Fruit fly (Drosophila melanogaster) whole organism, embryonic: ENCODE measurements around the gene frj.
A peak's percentile ranks its signal among the peaks of the same experiment; 100 is the strongest.

Experiments
- C15 ChIP-seq: fragments of 200-800 bp; sonication (Bioruptor generic); IDR thresholded peaks from 3 replicates; pipeline ENCODE4 v1.3.6; 2022; ENCODE audit warnings: missing biosample characterization, missing genetic modification characterization
- CG10543 ChIP-seq: fragments of 200-800 bp; sonication (Bioruptor generic); optimal IDR thresholded peaks from 3 replicates; lab custom pipeline; 2017; ENCODE audit warnings: missing biosample characterization, mild to moderate bottlenecking, missing genetic modification characterization, moderate library complexity
- CG11723 ChIP-seq: fragments of 200-800 bp; sonication (Bioruptor generic); optimal IDR thresholded peaks from 2 replicates; lab custom pipeline; 2017; ENCODE audit warnings: missing biosample characterization, mild to moderate bottlenecking, missing genetic modification characterization
- CG12391 ChIP-seq: fragments of 200-800 bp; sonication (Bioruptor generic); optimal IDR thresholded peaks from 3 replicates; lab custom pipeline; 2018; ENCODE audit warnings: missing biosample characterization, mild to moderate bottlenecking, missing genetic modification characterization, moderate library complexity
- CG1832 ChIP-seq: fragments of 200-800 bp; sonication (Bioruptor generic); optimal IDR thresholded peaks from 2 replicates; lab custom pipeline; 2017; ENCODE audit warnings: missing biosample characterization, mild to moderate bottlenecking, missing genetic modification characterization, inconsistent platforms
- CG18619 ChIP-seq: fragments of 200-800 bp; sonication (Bioruptor generic); optimal IDR thresholded peaks from 3 replicates; lab custom pipeline; 2017; ENCODE audit warnings: missing biosample characterization, mild to moderate bottlenecking, missing genetic modification characterization
- CG18764 ChIP-seq: fragments of 200-800 bp; sonication (Bioruptor generic); optimal IDR thresholded peaks from 3 replicates; lab custom pipeline; 2016; ENCODE audit warnings: missing biosample characterization, missing genetic modification characterization
- CG2120 ChIP-seq: fragments of 200-800 bp; sonication (Bioruptor generic); optimal IDR thresholded peaks from 3 replicates; lab custom pipeline; 2016; ENCODE audit warnings: missing biosample characterization, missing genetic modification characterization
- CG32767 ChIP-seq: fragments of 200-800 bp; sonication (Bioruptor generic); IDR thresholded peaks from 2 replicates; pipeline ENCODE4 v1.3.6; 2022; ENCODE audit warnings: missing biosample characterization, missing genetic modification characterization
- CG32772 ChIP-seq: fragments of 200-800 bp; sonication (Bioruptor generic); IDR thresholded peaks from 2 replicates; pipeline ENCODE4 v1.3.6; 2022; ENCODE audit warnings: missing biosample characterization, missing genetic modification characterization
- CG3726 ChIP-seq: fragments of 200-800 bp; sonication (Bioruptor generic); IDR thresholded peaks from 3 replicates; pipeline ENCODE4, ENCODE4 v1.3.6; 2022; ENCODE audit warnings: missing biosample characterization, missing genetic modification characterization
- CG4730 ChIP-seq: fragments of 200-800 bp; sonication (Bioruptor generic); IDR thresholded peaks from 2 replicates; pipeline ENCODE4 v1.3.6; 2022; ENCODE audit warnings: missing biosample characterization, missing genetic modification characterization
- CG7556 ChIP-seq: fragments of 200-800 bp; sonication (Bioruptor generic); optimal IDR thresholded peaks from 2 replicates; lab custom pipeline; 2017; ENCODE audit warnings: missing biosample characterization, mild to moderate bottlenecking, missing genetic modification characterization
- CG7745 ChIP-seq: fragments of 200-800 bp; sonication (Bioruptor generic); optimal IDR thresholded peaks from 2 replicates; lab custom pipeline; 2018; ENCODE audit warnings: missing biosample characterization, mild to moderate bottlenecking, missing genetic modification characterization, moderate library complexity
- CG8089 ChIP-seq: fragments of 200-800 bp; sonication (Bioruptor generic); optimal IDR thresholded peaks from 3 replicates; lab custom pipeline; 2016; ENCODE audit warnings: missing biosample characterization, missing genetic modification characterization
- CG8478 ChIP-seq: fragments of >200 bp; optimal IDR thresholded peaks from 2 replicates; lab custom pipeline; 2018
- CG8765 ChIP-seq: fragments of 200-800 bp; sonication (Bioruptor generic); IDR thresholded peaks from 2 replicates; pipeline ENCODE4 v1.3.6; 2022; ENCODE audit warnings: missing biosample characterization, missing genetic modification characterization
- CG9215 ChIP-seq: fragments of 200-800 bp; sonication (Bioruptor generic); IDR thresholded peaks from 2 replicates; pipeline ENCODE4 v1.3.6; 2022; ENCODE audit warnings: missing biosample characterization, missing genetic modification characterization
- Dbx ChIP-seq: fragments of 200-800 bp; sonication (Bioruptor generic); IDR thresholded peaks from 3 replicates; pipeline ENCODE4 v1.3.6; 2022; ENCODE audit warnings: missing biosample characterization, missing genetic modification characterization
- Fer3 ChIP-seq: fragments of 200-800 bp; sonication (Bioruptor generic); optimal IDR thresholded peaks from 2 replicates; lab custom pipeline; 2018; ENCODE audit warnings: missing biosample characterization, mild to moderate bottlenecking, missing genetic modification characterization, moderate library complexity
- GATAe ChIP-seq: fragments of 200-800 bp; sonication (Bioruptor generic); conservative IDR thresholded peaks from 2 replicates; pipeline ENCODE4 v1.3.6; 2022; ENCODE audit warnings: missing biosample characterization, missing genetic modification characterization
- HHEX ChIP-seq: fragments of 200-800 bp; sonication (Bioruptor generic); optimal IDR thresholded peaks from 3 replicates; lab custom pipeline; 2017; ENCODE audit warnings: missing biosample characterization, mild to moderate bottlenecking, missing genetic modification characterization, missing genetic modification reagents
- HLH4C ChIP-seq: fragments of 200-800 bp; sonication (Bioruptor generic); IDR thresholded peaks from 3 replicates; pipeline ENCODE4 v1.3.6; 2022; ENCODE audit warnings: missing biosample characterization, missing genetic modification characterization; ENCODE audit not compliant: partially characterized antibody
- Hr51 ChIP-seq, 2 experiments: fragments of 200-800 bp; sonication (Bioruptor generic); optimal IDR thresholded peaks; 2 replicates in 1 of 2; 3 replicates in 1 of 2; lab custom pipeline; 2016 to 2018; ENCODE audit warnings: missing biosample characterization in 2 of 2, missing genetic modification characterization in 2 of 2, mild to moderate bottlenecking in 1 of 2, moderate library complexity in 1 of 2
- MBD-R2 ChIP-seq: fragments of 200-800 bp; sonication (Bioruptor generic); IDR thresholded peaks from 2 replicates; pipeline ENCODE4 v1.3.6; 2022; ENCODE audit warnings: missing biosample characterization, missing genetic modification characterization
- NC2β ChIP-seq: fragments of 200-800 bp; sonication (Bioruptor generic); optimal IDR thresholded peaks from 2 replicates; lab custom pipeline; 2016; ENCODE audit warnings: missing biosample characterization, missing genetic modification characterization
- NfI ChIP-seq: fragments of 200-800 bp; sonication (Bioruptor generic); optimal IDR thresholded peaks from 3 replicates; lab custom pipeline; 2018; ENCODE audit warnings: missing biosample characterization, mild to moderate bottlenecking, missing genetic modification characterization, moderate library complexity
- Oaz ChIP-seq: fragments of 200-800 bp; sonication (Bioruptor generic); IDR thresholded peaks from 2 replicates; pipeline ENCODE4 v1.3.6; 2022; ENCODE audit warnings: missing biosample characterization, missing genetic modification characterization
- Ssrp ChIP-seq: fragments of 200-800 bp; sonication (Bioruptor generic); optimal IDR thresholded peaks from 2 replicates; lab custom pipeline; 2018; ENCODE audit warnings: missing biosample characterization, mild to moderate bottlenecking, missing genetic modification characterization, moderate library complexity
- abd-A ChIP-seq: fragments of 200-800 bp; sonication (Bioruptor generic); optimal IDR thresholded peaks from 3 replicates; lab custom pipeline; 2019; ENCODE audit warnings: missing biosample characterization, mild to moderate bottlenecking, missing genetic modification characterization, moderate library complexity
- bcd ChIP-seq: fragments of 200-800 bp; sonication (Bioruptor generic); optimal IDR thresholded peaks from 2 replicates; lab custom pipeline; 2017; ENCODE audit warnings: missing biosample characterization, mild to moderate bottlenecking, missing genetic modification characterization
- bigmax ChIP-seq: fragments of 200-800 bp; sonication (Bioruptor generic); optimal IDR thresholded peaks from 2 replicates; lab custom pipeline; 2018; ENCODE audit warnings: missing biosample characterization, mild to moderate bottlenecking, missing genetic modification characterization
- chif ChIP-seq, 2 experiments: fragments of 200-800 bp; sonication (Bioruptor generic); optimal IDR thresholded peaks; 3 replicates each; lab custom pipeline; 2016; ENCODE audit warnings: missing biosample characterization in 2 of 2, missing genetic modification characterization in 2 of 2
- chinmo ChIP-seq: fragments of 200-800 bp; sonication (Bioruptor generic); IDR thresholded peaks from 4 replicates; pipeline ENCODE4 v1.3.6; 2022; ENCODE audit warnings: missing biosample characterization, missing genetic modification characterization; ENCODE audit not compliant: partially characterized antibody
- corto ChIP-seq: fragments of 200-800 bp; sonication (Bioruptor generic); optimal IDR thresholded peaks from 2 replicates; lab custom pipeline; 2016; ENCODE audit warnings: missing biosample characterization, mild to moderate bottlenecking, missing genetic modification characterization, moderate library complexity
- danr ChIP-seq: fragments of 200-800 bp; sonication (Bioruptor generic); IDR thresholded peaks from 2 replicates; pipeline ENCODE4 v1.3.6; 2022; ENCODE audit warnings: missing biosample characterization, missing genetic modification characterization
- disco-r ChIP-seq: fragments of 200-800 bp; sonication (Bioruptor generic); optimal IDR thresholded peaks from 2 replicates; lab custom pipeline; 2016; ENCODE audit warnings: missing biosample characterization, missing genetic modification characterization
- esg ChIP-seq: fragments of 200-800 bp; sonication (Bioruptor generic); conservative IDR thresholded peaks from 2 replicates; pipeline ENCODE4 v1.3.6; 2022; ENCODE audit warnings: missing biosample characterization, missing genetic modification characterization
- ewg ChIP-seq: fragments of 200-800 bp; sonication (Bioruptor generic); optimal IDR thresholded peaks from 3 replicates; lab custom pipeline; 2017; ENCODE audit warnings: mild to moderate bottlenecking, missing biosample characterization, missing genetic modification reagents, missing genetic modification characterization
- lov ChIP-seq, 2 experiments: fragments of 200-800 bp in 1 of 2; fragments of >200 bp in 1 of 2; sonication (Bioruptor generic) in 1 of 2; IDR thresholded peaks in 1 of 2; optimal IDR thresholded peaks in 1 of 2; 2 replicates in 1 of 2; 3 replicates in 1 of 2; pipeline versions ENCODE4 v1.3.6 to Lab custom; 2017 to 2022; ENCODE audit warnings: missing biosample characterization in 1 of 2, missing genetic modification characterization in 1 of 2
- p53 ChIP-seq: fragments of 200-800 bp; sonication (Bioruptor generic); optimal IDR thresholded peaks from 2 replicates; lab custom pipeline; 2016; ENCODE audit warnings: missing biosample characterization, missing genetic modification characterization
- pb ChIP-seq: fragments of 200-800 bp; sonication (Bioruptor generic); optimal IDR thresholded peaks from 3 replicates; lab custom pipeline; 2016; ENCODE audit warnings: missing biosample characterization, missing genetic modification characterization
- pfk ChIP-seq: fragments of 200-800 bp; sonication (Bioruptor generic); optimal IDR thresholded peaks from 2 replicates; lab custom pipeline; 2018; ENCODE audit warnings: missing biosample characterization, mild to moderate bottlenecking, missing genetic modification characterization, moderate library complexity
- ro ChIP-seq: fragments of 200-800 bp; sonication (Bioruptor generic); IDR thresholded peaks from 2 replicates; pipeline ENCODE4 v1.3.6; 2022; ENCODE audit warnings: missing biosample characterization, missing genetic modification characterization
- sens-2 ChIP-seq: fragments of 200-800 bp; sonication (Bioruptor generic); IDR thresholded peaks from 2 replicates; pipeline ENCODE4 v1.3.6; 2022; ENCODE audit warnings: missing biosample characterization, missing genetic modification characterization
- sna ChIP-seq: fragments of 200-800 bp; sonication (Bioruptor generic); IDR thresholded peaks from 2 replicates; pipeline ENCODE4 v1.3.6; 2022; ENCODE audit warnings: missing biosample characterization, missing genetic modification characterization; ENCODE audit not compliant: partially characterized antibody
- unpg ChIP-seq: fragments of 200-800 bp; sonication (Bioruptor generic); optimal IDR thresholded peaks from 3 replicates; lab custom pipeline; 2018; ENCODE audit warnings: missing biosample characterization, mild to moderate bottlenecking, missing genetic modification characterization, moderate library complexity
- usp ChIP-seq: fragments of >200 bp; optimal IDR thresholded peaks from 2 replicates; lab custom pipeline; 2017; ENCODE audit warnings: missing biosample characterization, missing genetic modification characterization
- zen2 ChIP-seq: fragments of 200-800 bp; sonication (Bioruptor generic); IDR thresholded peaks from 3 replicates; pipeline ENCODE4 v1.3.6; 2022; ENCODE audit warnings: missing biosample characterization, missing genetic modification characterization; ENCODE audit not compliant: partially characterized antibody

Gene frj

DNA sequence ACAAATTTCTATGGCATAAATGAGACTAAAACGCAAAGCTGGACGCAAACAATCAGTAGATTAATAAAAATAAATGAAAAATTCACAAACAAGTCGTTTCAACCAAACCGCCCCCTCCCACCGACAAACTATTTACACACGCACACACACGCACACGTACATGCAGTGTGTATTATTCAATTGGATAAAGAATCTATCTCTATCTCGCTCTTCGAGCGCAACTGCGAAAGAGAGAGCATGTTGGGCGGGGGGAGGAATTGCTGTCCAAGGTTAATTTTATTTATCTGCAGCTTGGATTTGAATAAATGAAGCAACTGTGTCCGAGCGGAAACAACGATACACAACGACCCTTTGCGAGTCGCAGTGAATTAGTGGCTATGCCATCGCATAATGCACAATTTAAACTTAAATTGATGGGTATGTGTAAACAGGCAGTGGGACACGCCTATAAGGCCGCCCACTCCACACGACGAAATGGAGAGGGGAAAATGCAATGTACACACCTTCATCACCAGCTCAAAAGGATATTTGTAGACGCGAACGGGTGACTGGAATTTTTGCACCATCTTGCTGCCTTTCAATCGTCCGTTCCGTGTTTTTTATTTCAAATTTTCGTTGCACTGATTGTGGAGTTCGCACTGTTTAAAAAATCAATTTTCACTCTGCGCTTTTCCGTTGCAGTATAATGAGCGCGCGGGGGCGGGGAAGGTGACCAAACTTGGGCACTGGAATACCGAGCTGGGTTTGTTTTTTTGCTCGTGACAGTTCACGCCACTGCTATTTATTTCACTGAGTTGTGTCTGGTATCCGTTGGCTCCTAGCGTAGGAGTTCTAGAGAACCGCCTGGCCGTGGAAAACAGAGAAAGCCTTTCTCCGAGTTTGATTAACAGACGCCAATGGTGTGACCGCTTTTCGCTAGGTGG, 559 bp upstream of the frj start, which contains the start of gene retm:
retm (minus strand) TSS at position 898 of the 923 bp plus-strand sequence.
- TF ChIP-seq CG12391 (peak; percentile 8), HLH4C (GFP tag; lab: Robert Waterston, UW) (no peak), corto (GFP tag; lab: Kevin White, UChicago) (no peak), bigmax (GFP tag; lab: Kevin White, UChicago) (peak; percentile 52), CG8478 (lab: Kevin White, UChicago) (no peak), HHEX (GFP tag; lab: Kevin White, UChicago) (no peak), unpg (GFP tag; lab: Kevin White, UChicago) (no peak), CG10543 (GFP tag; lab: Kevin White, UChicago) (peak; percentile 53), MBD-R2 (GFP tag; lab: Robert Waterston, UW) (no peak; the same call in none of the 2 replicates), usp (no peak), NC2β (GFP tag; lab: Kevin White, UChicago) (no peak), disco-r (no peak), CG4730 (GFP tag; lab: Robert Waterston, UW) (no peak), p53 (GFP tag; lab: Kevin White, UChicago) (no peak), Oaz (GFP tag; lab: Robert Waterston, UW) (no peak), Dbx (GFP tag; lab: Robert Waterston, UW) (no peak), CG32767 (no peak), bcd (no peak), CG8765 (GFP tag; lab: Robert Waterston, UW) (no peak), CG11723 (GFP tag; lab: Kevin White, UChicago) (no peak), CG7556 (GFP tag; lab: Kevin White, UChicago) (no peak), sna (GFP tag; lab: Robert Waterston, UW) (no peak), NfI (GFP tag; lab: Kevin White, UChicago) (peak; percentile 9), pb (GFP tag; lab: Kevin White, UChicago) (no peak), danr (GFP tag; lab: Robert Waterston, UW) (no peak), ro (GFP tag; lab: Robert Waterston, UW) (no peak), CG7745 (tag; lab: Kevin White, UChicago) (peak; percentile 57), pfk (GFP tag; lab: Kevin White, UChicago) (no peak), ewg (GFP tag; lab: Kevin White, UChicago) (no peak), CG8089 (GFP tag; lab: Kevin White, UChicago) (no peak), C15 (GFP tag; lab: Robert Waterston, UW) (no peak), CG2120 (GFP tag; lab: Kevin White, UChicago) (no peak), CG18619 (GFP tag; lab: Kevin White, UChicago) (no peak), Fer3 (tag; lab: Kevin White, UChicago) (no peak), chinmo (GFP tag; lab: Robert Waterston, UW) (peak; percentile 96), chif (GFP tag; optimal IDR thresholded peaks at IDR 0.05; lab: Kevin White, UChicago) (no peak), CG1832 (GFP tag; lab: Kevin White, UChicago) (peak; percentile 79), abd-A (tag; lab: Kevin White, UChicago) (no peak), CG18764 (GFP tag; lab: Kevin White, UChicago) (no peak), zen2 (GFP tag; lab: Robert Waterston, UW) (no peak), CG9215 (GFP tag; lab: Robert Waterston, UW) (no peak), GATAe (GFP tag; lab: Robert Waterston, UW) (no peak), esg (GFP tag; lab: Robert Waterston, UW) (no peak), lov (optimal IDR thresholded peaks at IDR 0.05; lab: Kevin White, UChicago) (peak; percentile 22), lov (GFP tag; IDR thresholded peaks at IDR 0.05; lab: Robert Waterston, UW) (no peak), CG3726 (no peak), CG32772 (GFP tag; lab: Robert Waterston, UW) (no peak), Ssrp (peak; percentile 1), Hr51 (GFP tag; optimal IDR thresholded peaks at IDR 0.05; lab: Kevin White, UChicago) (no peak), sens-2 (GFP tag; lab: Robert Waterston, UW) (no peak)
